Worm (Caenorhabditis elegans): Measurements from ENCODE around the gene F52E1.2.
A peak's percentile ranks its signal among the peaks of the same experiment; 100 is the strongest.

The F52E1.2 gene

DNA sequence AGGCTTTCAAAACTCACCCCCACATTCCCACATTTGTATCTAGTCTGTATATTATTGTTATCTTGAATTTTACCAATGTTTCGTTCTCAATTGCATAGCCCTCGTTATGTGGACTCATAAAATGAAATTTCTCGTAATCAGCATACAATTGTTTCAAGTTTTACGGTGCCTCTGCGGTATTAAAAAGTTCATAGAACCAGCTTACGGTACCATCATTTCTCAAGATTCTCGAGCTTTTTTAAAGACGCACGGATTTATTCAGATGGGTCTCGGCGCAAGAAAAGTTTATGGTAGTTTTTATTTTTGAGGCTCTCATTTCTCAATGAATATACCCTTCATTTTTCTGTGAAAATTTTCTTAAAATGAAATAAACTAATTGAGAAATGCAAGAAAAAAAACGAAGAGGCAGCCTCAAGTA is 4.7 kb downstream of the F52E1.2 start (continued):
- TF ChIP-seq egl-44 (GFP tag; IDR thresholded peaks at IDR 0.05) (no peak; the same call in 1 of the 2 replicates), pha-4 (tag; optimal IDR thresholded peaks at IDR 0.05) (no peak), B0261.1 (tag; optimal IDR thresholded peaks at IDR 0.05) (no peak), B0035.1 (tag; optimal IDR thresholded peaks at IDR 0.05) (peak; percentile 47), efl-1 (GFP tag; optimal IDR thresholded peaks at IDR 0.05) (peak; percentile 33), ceh-27 (GFP tag; optimal IDR thresholded peaks at IDR 0.05) (no peak), lag-1 (GFP tag; IDR thresholded peaks at IDR 0.05) (no peak), attf-5 (GFP tag; optimal IDR thresholded peaks at IDR 0.05) (no peak), rcor-1 (GFP tag; IDR thresholded peaks at IDR 0.05) (peak; percentile 71), mcd-1 (GFP tag; IDR thresholded peaks at IDR 0.05) (peak; percentile 43; the same call in 1 of the 2 replicates), hrde-1 (tag; optimal IDR thresholded peaks at IDR 0.05; ENCODE audit: borderline replicate concordance) (peak; percentile 79), bed-1 (GFP tag; IDR thresholded peaks at IDR 0.05) (no peak), B0336.3 (GFP tag; IDR thresholded peaks at IDR 0.05) (peak; percentile 95), ccch-3 (GFP tag; optimal IDR thresholded peaks at IDR 0.05) (no peak), snpc-1.1 (tag; optimal IDR thresholded peaks at IDR 0.05; ENCODE audit: insufficient read depth) (peak; percentile 30), tbx-9 (tag; optimal IDR thresholded peaks at IDR 0.05; ENCODE audit: borderline replicate concordance) (no peak), dox-1 (GFP tag; IDR thresholded peaks at IDR 0.05) (0 out of 2 replicates have a peak, but pooled peaks have one; percentile 32), nhr-179 (tag; optimal IDR thresholded peaks at IDR 0.05) (no peak), dpff-1 (tag; optimal IDR thresholded peaks at IDR 0.05) (no peak), Y79H2A.3 (GFP tag; conservative IDR thresholded peaks at IDR 0.05) (peak; percentile 94), dpl-1 (GFP tag; optimal IDR thresholded peaks at IDR 0.05) (no peak), nhr-90 (tag; optimal IDR thresholded peaks at IDR 0.05) (no peak), ztf-26 (tag; optimal IDR thresholded peaks at IDR 0.05) (no peak), chd-7 (tag; optimal IDR thresholded peaks at IDR 0.05) (no peak), hsf-1 (GFP tag; IDR thresholded peaks at IDR 0.05) (peak; percentile 85), atf-7 (tag; optimal IDR thresholded peaks at IDR 0.05) (peak; percentile 56), Y56A3A.18 (GFP tag; IDR thresholded peaks at IDR 0.05) (0 out of 2 replicates have a peak, but pooled peaks have one; percentile 62), sptf-2 (GFP tag; optimal IDR thresholded peaks at IDR 0.05) (no peak), let-607 (tag; optimal IDR thresholded peaks at IDR 0.05) (no peak), nfyb-1 (GFP tag; IDR thresholded peaks at IDR 0.05) (peak; percentile 70)

ce11 chrV:8417271-8417670 is 6.9 kb downstream of the F52E1.2 start:
- TF ChIP-seq tbp1 (GFP tag; optimal IDR thresholded peaks at IDR 0.05) (no peak), F49E8.2 (tag; optimal IDR thresholded peaks at IDR 0.05; ENCODE audit: insufficient read depth) (no peak), ceh-91 (GFP tag; IDR thresholded peaks at IDR 0.05) (no peak), lag-1 (GFP tag; IDR thresholded peaks at IDR 0.05) (no peak), lir-1 (GFP tag; conservative IDR thresholded peaks at IDR 0.05) (no peak), egrh-3 (GFP tag; IDR thresholded peaks at IDR 0.05) (no peak), F22D6.2 (tag; optimal IDR thresholded peaks at IDR 0.05) (no peak), nfya-2 (GFP tag; IDR thresholded peaks at IDR 0.05) (no peak), F39B2.1 (GFP tag; IDR thresholded peaks at IDR 0.05) (no peak), attf-3 (GFP tag; conservative IDR thresholded peaks at IDR 0.05) (no peak)
